Fruit fly (Drosophila melanogaster) whole organism, wandering third instar larva: Measurements from ENCODE around the gene CG18622.
A peak's percentile ranks its signal among the peaks of the same experiment; 100 is the strongest.

Experiments
- Abd-B ChIP-seq: fragments of >200 bp; optimal IDR thresholded peaks from 2 replicates; lab custom pipeline; 2017; ENCODE audit warnings: missing biosample characterization, missing genetic modification characterization
- CG32264 ChIP-seq: fragments of 200-800 bp; sonication (Bioruptor generic); optimal IDR thresholded peaks from 2 replicates; lab custom pipeline; 2016; ENCODE audit warnings: missing biosample characterization, missing genetic modification characterization
- CG9705 ChIP-seq: fragments of 200-800 bp; sonication (Bioruptor generic); optimal IDR thresholded peaks from 2 replicates; lab custom pipeline; 2018; ENCODE audit warnings: missing biosample characterization, mild to moderate bottlenecking, missing genetic modification characterization
- Dfd ChIP-seq: fragments of >200 bp; optimal IDR thresholded peaks from 2 replicates; lab custom pipeline; 2017; ENCODE audit warnings: missing biosample characterization, missing genetic modification characterization
- Dif ChIP-seq: fragments of 200-275, 200-300 bp; sonication (Bioruptor generic); optimal IDR thresholded peaks from 2 replicates; lab custom pipeline; 2018; ENCODE audit warnings: missing biosample characterization, missing genetic modification characterization; ENCODE audit not compliant: partially characterized antibody
- GATAd ChIP-seq: sonication (Bioruptor generic); optimal IDR thresholded peaks from 2 replicates; lab custom pipeline; 2016; ENCODE audit warnings: missing biosample characterization, missing genetic modification characterization
- HLH106 ChIP-seq: fragments of 200-800 bp; optimal IDR thresholded peaks from 3 replicates; lab custom pipeline; 2019; ENCODE audit warnings: missing biosample characterization, mild to moderate bottlenecking, missing genetic modification characterization, moderate library complexity
- Hnf4 ChIP-seq: fragments of 200-800 bp; sonication (Bioruptor generic); optimal IDR thresholded peaks from 2 replicates; lab custom pipeline; 2016; ENCODE audit warnings: missing biosample characterization, mild to moderate bottlenecking, missing genetic modification characterization
- Hr78 ChIP-seq: fragments of >200 bp; optimal IDR thresholded peaks from 2 replicates; lab custom pipeline; 2017; ENCODE audit warnings: missing biosample characterization, missing genetic modification characterization
- Hr83 ChIP-seq: fragments of 200-300 bp; sonication (Bioruptor generic); optimal IDR thresholded peaks from 2 replicates; lab custom pipeline; 2016; ENCODE audit warnings: missing biosample characterization, mild to moderate bottlenecking, missing genetic modification characterization, moderate library complexity; ENCODE audit not compliant: poor library complexity, severe bottlenecking
- Jra ChIP-seq: sonication (Bioruptor generic); optimal IDR thresholded peaks from 2 replicates; lab custom pipeline; 2016; ENCODE audit warnings: missing biosample characterization, missing genetic modification characterization
- Mio ChIP-seq: sonication (Bioruptor generic); optimal IDR thresholded peaks from 2 replicates; lab custom pipeline; 2016; ENCODE audit warnings: missing biosample characterization, missing genetic modification characterization
- Myc ChIP-seq: fragments of >200 bp; optimal IDR thresholded peaks from 2 replicates; lab custom pipeline; 2017
- OdsH ChIP-seq: fragments of 200-800 bp; sonication (Bioruptor generic); optimal IDR thresholded peaks from 2 replicates; lab custom pipeline; 2016; ENCODE audit warnings: missing biosample characterization, mild to moderate bottlenecking, missing genetic modification characterization
- Sp1 ChIP-seq: fragments of 200-800 bp; sonication (Bioruptor generic); optimal IDR thresholded peaks from 3 replicates; lab custom pipeline; 2019; ENCODE audit warnings: missing biosample characterization, mild to moderate bottlenecking, missing genetic modification characterization, moderate library complexity
- Vsx2 ChIP-seq: fragments of 200-300, 225-300 bp; sonication (Bioruptor generic); optimal IDR thresholded peaks from 2 replicates; lab custom pipeline; 2018; ENCODE audit warnings: missing biosample characterization, missing genetic modification characterization; ENCODE audit not compliant: partially characterized antibody
- br ChIP-seq: fragments of 200-800 bp; sonication (Bioruptor generic); optimal IDR thresholded peaks from 2 replicates; lab custom pipeline; 2016; ENCODE audit warnings: missing biosample characterization, missing genetic modification characterization
- brk ChIP-seq: fragments of 200-800 bp; sonication (Bioruptor generic); optimal IDR thresholded peaks from 2 replicates; lab custom pipeline; 2016; ENCODE audit warnings: missing biosample characterization, mild to moderate bottlenecking, missing genetic modification characterization
- dl ChIP-seq, 2 experiments: fragments of 175-275, 200-275 bp in 1 of 2; fragments of 200-275 bp in 1 of 2; sonication (Bioruptor generic); optimal IDR thresholded peaks; lab custom pipeline; 2018; ENCODE audit warnings: mild to moderate bottlenecking in 2 of 2, missing biosample characterization in 2 of 2, missing genetic modification characterization in 2 of 2, moderate library complexity in 2 of 2; ENCODE audit not compliant: partially characterized antibody in 2 of 2, insufficient read depth in 1 of 2
- dmrt93B ChIP-seq: fragments of 200-800 bp; sonication (Bioruptor generic); optimal IDR thresholded peaks from 2 replicates; lab custom pipeline; 2018; ENCODE audit warnings: missing biosample characterization, mild to moderate bottlenecking, missing genetic modification characterization
- dsf ChIP-seq: sonication (Bioruptor generic); optimal IDR thresholded peaks from 2 replicates; lab custom pipeline; 2016; ENCODE audit warnings: missing biosample characterization, missing genetic modification characterization, borderline replicate concordance
- ey ChIP-seq: fragments of 200-800 bp; sonication (Bioruptor generic); optimal IDR thresholded peaks from 2 replicates; lab custom pipeline; 2016; ENCODE audit warnings: missing biosample characterization, missing genetic modification characterization
- foxo ChIP-seq, 2 experiments: fragments of 200-800 bp; sonication (Bioruptor generic); optimal IDR thresholded peaks; 2 replicates in 1 of 2; 3 replicates in 1 of 2; lab custom pipeline; 2016 to 2017; ENCODE audit warnings: missing biosample characterization in 2 of 2, missing genetic modification characterization in 2 of 2
- fru ChIP-seq: fragments of 200-800 bp; sonication (Bioruptor generic); optimal IDR thresholded peaks from 3 replicates; lab custom pipeline; 2016; ENCODE audit warnings: missing biosample characterization, mild to moderate bottlenecking, missing genetic modification characterization
- h ChIP-seq: fragments of 200-800 bp; sonication (Bioruptor generic); optimal IDR thresholded peaks from 3 replicates; lab custom pipeline; 2016; ENCODE audit warnings: missing biosample characterization, mild to moderate bottlenecking, missing genetic modification characterization
- jim ChIP-seq: fragments of 175-275, 200-325 bp; sonication (Bioruptor generic); optimal IDR thresholded peaks from 2 replicates; lab custom pipeline; 2016; ENCODE audit warnings: missing biosample characterization, mild to moderate bottlenecking, missing genetic modification characterization
- pan ChIP-seq: fragments of >200 bp; optimal IDR thresholded peaks from 2 replicates; lab custom pipeline; 2017
- psq ChIP-seq: fragments of 200-800 bp; sonication (Bioruptor generic); optimal IDR thresholded peaks from 3 replicates; lab custom pipeline; 2017; ENCODE audit warnings: missing biosample characterization, mild to moderate bottlenecking, missing genetic modification characterization, moderate library complexity
- rgr ChIP-seq: fragments of 200-800 bp; sonication (Bioruptor generic); optimal IDR thresholded peaks from 3 replicates; lab custom pipeline; 2016; ENCODE audit warnings: missing biosample characterization, mild to moderate bottlenecking, missing genetic modification characterization
- sage ChIP-seq: fragments of 200-800 bp; sonication (Bioruptor generic); optimal IDR thresholded peaks from 2 replicates; lab custom pipeline; 2016; ENCODE audit warnings: missing biosample characterization, mild to moderate bottlenecking, missing genetic modification characterization
- sv ChIP-seq: fragments of 200-800 bp; sonication (Bioruptor generic); optimal IDR thresholded peaks from 3 replicates; lab custom pipeline; 2016; ENCODE audit warnings: missing biosample characterization, missing genetic modification characterization
- tai ChIP-seq: sonication (Bioruptor generic); optimal IDR thresholded peaks from 2 replicates; lab custom pipeline; 2016; ENCODE audit warnings: missing biosample characterization, missing genetic modification characterization
- usp ChIP-seq: fragments of >200 bp; optimal IDR thresholded peaks from 2 replicates; lab custom pipeline; 2017; ENCODE audit warnings: missing biosample characterization, missing genetic modification characterization
- woc ChIP-seq: sonication (Bioruptor generic); optimal IDR thresholded peaks from 2 replicates; lab custom pipeline; 2016; ENCODE audit warnings: missing biosample characterization, mild to moderate bottlenecking, missing genetic modification characterization

Gene CG18622

dm6 chr3R:16980958-16981623 is 6.4 kb downstream of the CG18622 start:
- TF ChIP-seq br (no peak), Abd-B (no peak), foxo (GFP tag; optimal IDR thresholded peaks at IDR 0.05; lab: Kevin White, UChicago) (no peak), dsf (GFP tag; lab: Kevin White, UChicago) (no peak)

- TF ChIP-seq dmrt93B (GFP tag; lab: Kevin White, UChicago) = no peak
- TF ChIP-seq Myc = peak; percentile 21
Observed at dm6 chr3R:16977745-16978305, 9.7 kb downstream of the CG18622 start, which contains the start of gene Actn3. Actn3 (minus strand) TSS chr3R:16977795.

dm6 chr3R:16974904-16975303 is 12.6 kb downstream of the CG18622 start, which contains the start of gene VhaM9.7-d:
VhaM9.7-d (plus strand) TSS chr3R:16975204.
- no peak for TF ChIP-seq CG32264

dm6 chr3R:16972575-16972974 is 15.0 kb downstream of the CG18622 start:
- TF ChIP-seq Dfd (GFP tag; lab: Kevin White, UChicago) (no peak), CG32264 (no peak)
- TF ChIP-seq, all 38 proteins: peak for 0

- no peak for TF ChIP-seq sage (GFP tag; lab: Kevin White, UChicago)
- TF ChIP-seq woc (GFP tag; lab: Kevin White, UChicago) = no peak
- no peak for TF ChIP-seq Vsx2 (GFP tag; lab: Kevin White, UChicago)
- TF ChIP-seq rgr (GFP tag; lab: Kevin White, UChicago) = no peak
- no peak for TF ChIP-seq pan
- no peak for TF ChIP-seq psq
- TF ChIP-seq, all 38 proteins: peak for 0
Observed at dm6 chr3R:16972136-16972535, 15.4 kb downstream of the CG18622 start, which contains the start of gene Abd-B. Abd-B (minus strand) TSS chr3R:16972236.

dm6 chr3R:16969361-16970355 is 17.9 kb downstream of the CG18622 start:
- TF ChIP-seq usp (GFP tag; lab: Kevin White, UChicago) (no peak), OdsH (GFP tag; lab: Kevin White, UChicago) (peak; percentile 35), sv (GFP tag; lab: Kevin White, UChicago) (peak; percentile 38), Myc (peak; percentile 93), ey (GFP tag; lab: Kevin White, UChicago) (no peak), Vsx2 (GFP tag; lab: Kevin White, UChicago) (peak; percentile 52), Hr83 (GFP tag; lab: Kevin White, UChicago) (no peak), jim (GFP tag; lab: Kevin White, UChicago) (no peak), CG32264 (no peak), GATAd (GFP tag; lab: Kevin White, UChicago) (no peak), dsf (GFP tag; lab: Kevin White, UChicago) (no peak), brk (GFP tag; lab: Kevin White, UChicago) (no peak), foxo (GFP tag; optimal IDR thresholded peaks at IDR 0.05; lab: Kevin White, UChicago) (no peak), Mio (no peak), fru (GFP tag; lab: Kevin White, UChicago) (no peak), dl (GFP tag; optimal IDR thresholded peaks at IDR 0.05; lab: Kevin White, UChicago; ENCODE audit: insufficient read depth in 1 of 2, partially characterized antibody in 2 of 2) (no peak), HLH106 (tag; lab: Kevin White, UChicago) (peak; percentile 69), h (GFP tag; lab: Kevin White, UChicago) (no peak), pan (no peak), CG9705 (GFP tag; lab: Kevin White, UChicago) (peak; percentile 44), Sp1 (no peak), br (no peak), Hnf4 (GFP tag; lab: Kevin White, UChicago) (peak; percentile 14), Dif (GFP tag; lab: Kevin White, UChicago) (no peak), rgr (GFP tag; lab: Kevin White, UChicago) (no peak), Hr78 (GFP tag; lab: Kevin White, UChicago) (no peak), Jra (no peak), tai (no peak), Abd-B (no peak), dmrt93B (GFP tag; lab: Kevin White, UChicago) (no peak), Dfd (GFP tag; lab: Kevin White, UChicago) (no peak), woc (GFP tag; lab: Kevin White, UChicago) (peak; percentile 64)
